Fruit fly (Drosophila melanogaster): Measurements from ENCODE around the gene RpL22.

Gene RpL22

DNA sequence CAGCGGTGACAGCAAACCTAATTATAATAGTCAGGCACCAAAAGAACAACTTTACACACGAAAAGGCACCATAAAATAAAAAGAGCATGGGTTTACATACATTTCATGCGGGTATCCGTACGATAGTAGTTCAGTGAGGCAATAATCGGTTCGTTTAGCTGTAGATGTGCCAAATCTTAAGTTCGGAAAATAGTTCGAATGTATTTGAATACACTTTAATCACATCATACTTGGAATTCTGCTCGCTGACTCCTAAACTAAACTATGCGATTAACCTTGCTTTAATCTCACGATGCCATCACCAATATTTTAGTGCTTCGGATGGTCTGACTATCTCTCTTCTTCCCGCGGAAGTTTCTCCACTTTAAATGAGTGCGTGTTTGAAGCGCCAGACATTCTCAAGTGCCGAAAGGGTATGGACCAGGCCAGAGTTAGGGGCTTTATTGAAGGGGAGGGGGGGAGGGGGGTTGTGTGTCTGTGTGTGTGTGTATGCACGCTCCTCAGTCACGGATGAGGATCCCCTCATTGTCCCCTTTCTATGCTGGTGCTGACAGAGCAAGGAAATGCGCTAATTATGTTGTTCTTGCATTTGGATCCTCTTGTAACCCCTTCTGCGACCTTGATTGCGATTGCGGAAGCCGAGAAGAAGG is 51.6 kb downstream of the RpL22 start (continued):
- TF ChIP-seq CG11093 (GFP tag; IDR thresholded peaks at IDR 0.05) (no peak), fd3F (GFP tag; optimal IDR thresholded peaks at IDR 0.05) (no peak), CG6791 (GFP tag; IDR thresholded peaks at IDR 0.05; ENCODE audit: partially characterized antibody) (no peak), Blimp-1 (GFP tag; optimal IDR thresholded peaks at IDR 0.05) (peak; percentile 5), Elba2 (GFP tag; optimal IDR thresholded peaks at IDR 0.05) (no peak), Sox100B (GFP tag; optimal IDR thresholded peaks at IDR 0.05) (no peak), ems (GFP tag; optimal IDR thresholded peaks at IDR 0.05) (no peak), Lim3 (GFP tag; IDR thresholded peaks at IDR 0.05) (no peak), CG4820 (GFP tag; optimal IDR thresholded peaks at IDR 0.05) (no peak), Hey (tag; optimal IDR thresholded peaks at IDR 0.05) (no peak), Dref (GFP tag; IDR thresholded peaks at IDR 0.05) (no peak), CG8924 (tag; optimal IDR thresholded peaks at IDR 0.05) (no peak), CG13894 (tag; optimal IDR thresholded peaks at IDR 0.05) (no peak), ssp (GFP tag; IDR thresholded peaks at IDR 0.05) (no peak), CG2712 (tag; optimal IDR thresholded peaks at IDR 0.05) (peak; percentile 25), BEAF-32 (GFP tag; optimal IDR thresholded peaks at IDR 0.05) (peak; percentile 46), dan (GFP tag; IDR thresholded peaks at IDR 0.05) (no peak), sc (optimal IDR thresholded peaks at IDR 0.05) (no peak), sc (GFP tag; optimal IDR thresholded peaks at IDR 0.05) (no peak), CG1602 (GFP tag; optimal IDR thresholded peaks at IDR 0.05) (no peak), gsb-n (tag; optimal IDR thresholded peaks at IDR 0.05) (no peak), CG13775 (GFP tag; optimal IDR thresholded peaks at IDR 0.05) (no peak), CG11696 (GFP tag; IDR thresholded peaks at IDR 0.05) (no peak), row (GFP tag; IDR thresholded peaks at IDR 0.05) (peak; percentile 38; the same call in 2 of the 3 replicates), zf30C (GFP tag; optimal IDR thresholded peaks at IDR 0.05) (no peak), Side (GFP tag; optimal IDR thresholded peaks at IDR 0.05) (no peak), CG7786 (GFP tag; optimal IDR thresholded peaks at IDR 0.05) (no peak), CG9932 (GFP tag; IDR thresholded peaks at IDR 0.05) (0 out of 2 replicates have a peak, but pooled peaks have one; percentile 18), CG15696 (tag; optimal IDR thresholded peaks at IDR 0.05) (no peak), Drgx (GFP tag; IDR thresholded peaks at IDR 0.05) (no peak), CG15479 (GFP tag; optimal IDR thresholded peaks at IDR 0.05) (no peak), CG10274 (GFP tag; optimal IDR thresholded peaks at IDR 0.05) (no peak), Doc2 (GFP tag; IDR thresholded peaks at IDR 0.05) (no peak), CG13287 (GFP tag; IDR thresholded peaks at IDR 0.05; ENCODE audit: partially characterized antibody) (peak; percentile 37; the same call in 1 of the 2 replicates), bcd (GFP tag; optimal IDR thresholded peaks at IDR 0.05) (no peak), fd64A (GFP tag; optimal IDR thresholded peaks at IDR 0.05) (no peak), Hmr (GFP tag; optimal IDR thresholded peaks at IDR 0.05) (no peak), ab (GFP tag; optimal IDR thresholded peaks at IDR 0.05) (no peak), knrl (GFP tag; IDR thresholded peaks at IDR 0.05; ENCODE audit: partially characterized antibody) (0 out of 3 replicates have a peak, but pooled peaks have one; percentile 16), Fer3 (tag; optimal IDR thresholded peaks at IDR 0.05) (no peak), pita (GFP tag; optimal IDR thresholded peaks at IDR 0.05) (no peak), Hr51 (GFP tag; optimal IDR thresholded peaks at IDR 0.05) (no peak), CG17361 (GFP tag; IDR thresholded peaks at IDR 0.05) (no peak), CG10959 (GFP tag; IDR thresholded peaks at IDR 0.05) (no peak), fu2 (GFP tag; optimal IDR thresholded peaks at IDR 0.05) (no peak), tna (GFP tag; IDR thresholded peaks at IDR 0.05; ENCODE audit: partially characterized antibody) (no peak), bsh (GFP tag; optimal IDR thresholded peaks at IDR 0.05) (peak in 1 of 2 experiments; percentile 0)
